Worm (Caenorhabditis elegans) whole organism, L4 larva: ENCODE data around the gene plx-2.
A peak's percentile ranks its signal among the peaks of the same experiment; 100 is the strongest.

Source experiments
- F49E8.2 ChIP-seq: sonication (generic microtip); optimal IDR thresholded peaks from 2 replicates; lab custom pipeline; 2016; ENCODE audit warnings: missing compliant biosample characterization, mild to moderate bottlenecking, missing genetic modification characterization, borderline replicate concordance
- ZK546.5 ChIP-seq, 2 experiments: sonication (generic microtip); optimal IDR thresholded peaks; 2 replicates each; lab custom pipeline; 2017; ENCODE audit warnings: missing biosample characterization in 2 of 2, missing genetic modification characterization in 2 of 2
- ceh-44 ChIP-seq: fragments of 200-800 bp; sonication (Bioruptor generic); IDR thresholded peaks from 2 replicates; pipeline ENCODE4 v1.3.6; 2022; ENCODE audit warnings: missing genetic modification reagents, missing genetic modification characterization, missing compliant biosample characterization
- daf-12 ChIP-seq: fragments of 150-350 bp; optimal IDR thresholded peaks from 2 replicates; lab custom pipeline; 2014; ENCODE audit warnings: missing biosample characterization, missing genetic modification reagents, missing genetic modification characterization
- daf-19 ChIP-seq: fragments of 200-800 bp; sonication (Bioruptor generic); conservative IDR thresholded peaks from 2 replicates; pipeline ENCODE4 v1.3.6; 2022; ENCODE audit warnings: missing genetic modification characterization, missing compliant biosample characterization
- dmd-9 ChIP-seq: fragments of 200-800 bp; sonication (Bioruptor generic); IDR thresholded peaks from 2 replicates; pipeline ENCODE4 v1.3.6; 2022; ENCODE audit warnings: missing genetic modification reagents, missing genetic modification characterization, missing compliant biosample characterization
- dpl-1 ChIP-seq: fragments of 150-350 bp; optimal IDR thresholded peaks from 2 replicates; lab custom pipeline; 2014; ENCODE audit warnings: missing biosample characterization, missing genetic modification reagents, missing genetic modification characterization
- egl-27 ChIP-seq: sonication (generic microtip); optimal IDR thresholded peaks from 3 replicates; lab custom pipeline; 2017; ENCODE audit warnings: missing biosample characterization, missing genetic modification reagents, missing genetic modification characterization
- lin-13 ChIP-seq: fragments of 150-350 bp; optimal IDR thresholded peaks from 2 replicates; lab custom pipeline; 2014; ENCODE audit warnings: missing biosample characterization, missing genetic modification reagents, missing genetic modification characterization
- lin-38 ChIP-seq: fragments of 200-800 bp; sonication (Bioruptor generic); IDR thresholded peaks from 2 replicates; pipeline ENCODE4 v1.3.6; 2022; ENCODE audit warnings: missing genetic modification reagents, missing genetic modification characterization, missing compliant biosample characterization
- snpc-4 ChIP-seq: fragments of 150-350 bp; optimal IDR thresholded peaks from 2 replicates; lab custom pipeline; 2014; ENCODE audit warnings: missing biosample characterization, missing genetic modification characterization
- zfp-3 ChIP-seq: fragments of 200-800 bp; sonication (Bioruptor generic); conservative IDR thresholded peaks from 2 replicates; pipeline ENCODE4 v1.3.6; 2022; ENCODE audit warnings: missing genetic modification reagents, missing genetic modification characterization, missing compliant biosample characterization
- zip-2 ChIP-seq: fragments of 150-350 bp; optimal IDR thresholded peaks from 2 replicates; lab custom pipeline; 2014; ENCODE audit warnings: missing biosample characterization, missing genetic modification characterization
- ztf-11 ChIP-seq: fragments of 150-350 bp; optimal IDR thresholded peaks from 2 replicates; lab custom pipeline; 2014; ENCODE audit warnings: missing biosample characterization, missing genetic modification characterization

ce11 chrII:14441144-14441543 is 16.5 kb upstream of the plx-2 start, which contains the start of gene smg-8:
- no peak for TF ChIP-seq egl-27 (tag; lab: Kevin White, UChicago)
- TF ChIP-seq zfp-3 (GFP tag; lab: Robert Waterston, UW) = no peak
- peak; percentile 31 for TF ChIP-seq lin-13 (GFP tag; lab: Kevin White, UChicago)
- no peak for TF ChIP-seq daf-19 (GFP tag; lab: Robert Waterston, UW)
- TF ChIP-seq ztf-11 (tag; lab: Kevin White, UChicago) = no peak
- no peak for TF ChIP-seq snpc-4 (tag; lab: Kevin White, UChicago)
- peak; percentile 96 for TF ChIP-seq dpl-1
- no peak for TF ChIP-seq daf-12 (tag; lab: Kevin White, UChicago)
- no peak for TF ChIP-seq dmd-9 (GFP tag; lab: Robert Waterston, UW)
- no peak for TF ChIP-seq zip-2 (tag; lab: Kevin White, UChicago)
- TF ChIP-seq F49E8.2 (tag; lab: Kevin White, UChicago) = no peak
- TF ChIP-seq ZK546.5 (tag; optimal IDR thresholded peaks at IDR 0.05; lab: Kevin White, UChicago) = no peak
- TF ChIP-seq lin-38 = peak; percentile 97
- TF ChIP-seq ceh-44 = no peak
